Fruit fly (Drosophila melanogaster) whole organism, wandering third instar larva: ENCODE data around the gene CG13075.

Experiments used
- CG32264 ChIP-seq: fragments of 200-800 bp; sonication (Bioruptor generic); optimal IDR thresholded peaks from 2 replicates; lab custom pipeline; 2016; ENCODE audit warnings: missing biosample characterization, missing genetic modification characterization
- CG9705 ChIP-seq: fragments of 200-800 bp; sonication (Bioruptor generic); optimal IDR thresholded peaks from 2 replicates; lab custom pipeline; 2018; ENCODE audit warnings: missing biosample characterization, mild to moderate bottlenecking, missing genetic modification characterization
- GATAd ChIP-seq: sonication (Bioruptor generic); optimal IDR thresholded peaks from 2 replicates; lab custom pipeline; 2016; ENCODE audit warnings: missing biosample characterization, missing genetic modification characterization
- Hnf4 ChIP-seq: fragments of 200-800 bp; sonication (Bioruptor generic); optimal IDR thresholded peaks from 2 replicates; lab custom pipeline; 2016; ENCODE audit warnings: missing biosample characterization, mild to moderate bottlenecking, missing genetic modification characterization
- Mio ChIP-seq: sonication (Bioruptor generic); optimal IDR thresholded peaks from 2 replicates; lab custom pipeline; 2016; ENCODE audit warnings: missing biosample characterization, missing genetic modification characterization
- OdsH ChIP-seq: fragments of 200-800 bp; sonication (Bioruptor generic); optimal IDR thresholded peaks from 2 replicates; lab custom pipeline; 2016; ENCODE audit warnings: missing biosample characterization, mild to moderate bottlenecking, missing genetic modification characterization
- fru ChIP-seq: fragments of 200-800 bp; sonication (Bioruptor generic); optimal IDR thresholded peaks from 3 replicates; lab custom pipeline; 2016; ENCODE audit warnings: missing biosample characterization, mild to moderate bottlenecking, missing genetic modification characterization
- psq ChIP-seq: fragments of 200-800 bp; sonication (Bioruptor generic); optimal IDR thresholded peaks from 3 replicates; lab custom pipeline; 2017; ENCODE audit warnings: missing biosample characterization, mild to moderate bottlenecking, missing genetic modification characterization, moderate library complexity

DNA sequence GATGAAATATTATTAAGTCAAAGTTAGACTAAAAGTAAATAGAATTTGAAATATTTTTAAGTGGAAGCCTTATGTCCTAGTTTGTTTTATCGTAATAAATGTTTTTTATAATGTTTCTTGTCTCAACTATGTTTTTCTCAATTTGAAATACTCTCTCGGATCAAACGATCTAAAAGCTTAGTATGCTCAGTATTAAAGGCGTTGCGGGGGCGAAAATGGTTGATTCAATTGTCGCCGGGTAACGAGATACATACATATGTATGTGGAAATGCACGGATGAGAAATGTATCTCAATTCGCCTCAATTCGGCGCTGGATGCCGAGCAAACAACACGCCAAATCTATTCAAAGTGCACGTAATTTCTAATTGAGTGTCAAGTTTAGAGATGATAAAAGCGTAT, 48.6 kb upstream of the CG13075 start, which contains the start of gene CG5895:
- TF ChIP-seq Hnf4 (GFP tag; lab: Kevin White, UChicago) (no peak), fru (GFP tag; lab: Kevin White, UChicago) (no peak), OdsH (GFP tag; lab: Kevin White, UChicago) (no peak), CG32264 (GFP tag; lab: Kevin White, UChicago) (no peak), GATAd (GFP tag; lab: Kevin White, UChicago) (no peak), psq (no peak), CG9705 (no peak), Mio (no peak)
